Worm (Caenorhabditis elegans): Measurements from ENCODE around the gene cdc-73.

cdc-73 gene

ce11 chrIV:3994318-3994717, 48.1 kb upstream of the cdc-73 start, which contains the start of gene F47C12.13:
Gene F47C12.13 (minus strand): TSS chrIV:3994418.
- TF ChIP-seq nhr-11 (tag; optimal IDR thresholded peaks at IDR 0.05) (no peak), ztf-11 (tag; optimal IDR thresholded peaks at IDR 0.05) (no peak), ceh-82 (tag; optimal IDR thresholded peaks at IDR 0.05) (no peak), crh-2 (tag; optimal IDR thresholded peaks at IDR 0.05) (no peak), sem-4 (tag; optimal IDR thresholded peaks at IDR 0.05) (no peak), R02D3.7 (tag; optimal IDR thresholded peaks at IDR 0.05) (no peak), skn-1 (tag; optimal IDR thresholded peaks at IDR 0.05) (no peak), ztf-4 (tag; optimal IDR thresholded peaks at IDR 0.05) (no peak), fos-1 (tag; optimal IDR thresholded peaks at IDR 0.05) (no peak), nhr-10 (tag; optimal IDR thresholded peaks at IDR 0.05) (no peak), C34F6.9 (tag; optimal IDR thresholded peaks at IDR 0.05) (no peak), lin-11 (tag; optimal IDR thresholded peaks at IDR 0.05) (no peak), ztf-1 (GFP tag; conservative IDR thresholded peaks at IDR 0.05) (no peak), snpc-4 (tag; optimal IDR thresholded peaks at IDR 0.05) (no peak), mdl-1 (tag; optimal IDR thresholded peaks at IDR 0.05) (no peak), unc-39 (tag; optimal IDR thresholded peaks at IDR 0.05) (no peak), ZK546.5 (tag; optimal IDR thresholded peaks at IDR 0.05) (no peak), nhr-77 (tag; optimal IDR thresholded peaks at IDR 0.05) (no peak), aly-2 (tag; optimal IDR thresholded peaks at IDR 0.05) (no peak)

ce11 chrIV:3995384-3995783, 47.0 kb upstream of the cdc-73 start, which contains the start of gene F47C12.7:
Gene F47C12.7 (minus strand): TSS chrIV:3995484.
- no peak for TF ChIP-seq ama-1 (optimal IDR thresholded peaks at IDR 0.05)
- TF ChIP-seq gmeb-1 (tag; optimal IDR thresholded peaks at IDR 0.05): no peak
- TF ChIP-seq lin-13 (GFP tag; optimal IDR thresholded peaks at IDR 0.05): no peak
- TF ChIP-seq unc-39 (tag; optimal IDR thresholded peaks at IDR 0.05): no peak
- no peak for TF ChIP-seq elt-1 (tag; optimal IDR thresholded peaks at IDR 0.05)
- TF ChIP-seq mdl-1 (tag; optimal IDR thresholded peaks at IDR 0.05): no peak
- no peak for TF ChIP-seq lsy-2 (tag; optimal IDR thresholded peaks at IDR 0.05)
- TF ChIP-seq ceh-82 (tag; optimal IDR thresholded peaks at IDR 0.05): no peak
- TF ChIP-seq snpc-4 (tag; optimal IDR thresholded peaks at IDR 0.05): no peak
- no peak for TF ChIP-seq nhr-6 (tag; optimal IDR thresholded peaks at IDR 0.05)
- TF ChIP-seq lin-39 (tag; optimal IDR thresholded peaks at IDR 0.05): no peak
- TF ChIP-seq nhr-21 (tag; optimal IDR thresholded peaks at IDR 0.05): no peak
- no peak for TF ChIP-seq ceh-16 (tag; optimal IDR thresholded peaks at IDR 0.05)
- TF ChIP-seq Y55F3AM.14 (GFP tag; optimal IDR thresholded peaks at IDR 0.05): no peak
- TF ChIP-seq mbf-1 (tag; optimal IDR thresholded peaks at IDR 0.05): no peak
- no peak for TF ChIP-seq egl-27 (tag; optimal IDR thresholded peaks at IDR 0.05)
- TF ChIP-seq nhr-12 (tag; optimal IDR thresholded peaks at IDR 0.05): no peak

ce11 chrIV:3998517-3998916, 43.9 kb upstream of the cdc-73 start, which contains the start of gene F47C12.8:
Gene F47C12.8 (minus strand): TSS chrIV:3998617.
- no peak for TF ChIP-seq peb-1 (tag; optimal IDR thresholded peaks at IDR 0.05)
- no peak for TF ChIP-seq ztf-4 (tag; optimal IDR thresholded peaks at IDR 0.05)
- TF ChIP-seq lin-11 (tag; optimal IDR thresholded peaks at IDR 0.05): no peak

DNA sequence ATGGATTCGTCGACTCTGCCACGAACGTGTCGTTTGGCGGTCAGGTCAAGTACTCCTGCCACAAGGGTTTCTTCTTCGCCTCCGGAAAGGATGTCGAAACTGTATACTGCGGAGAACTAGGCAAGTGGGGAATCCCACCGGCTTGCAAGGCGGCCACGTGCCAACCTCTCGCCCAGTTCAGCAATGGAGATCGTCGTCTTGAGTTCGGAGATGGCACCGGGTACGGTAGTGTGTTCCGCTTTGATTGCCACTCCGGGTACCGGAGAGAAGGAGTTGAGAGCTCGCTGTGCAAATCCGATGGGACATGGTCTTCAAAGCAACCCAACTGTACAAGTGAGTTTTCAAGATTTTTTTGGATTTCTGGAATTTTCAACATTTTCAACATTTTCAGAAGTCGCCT, 42.7 kb upstream of the cdc-73 start:
- no peak for TF ChIP-seq dmd-4 (tag; optimal IDR thresholded peaks at IDR 0.05)
- TF ChIP-seq alr-1 (tag; optimal IDR thresholded peaks at IDR 0.05): no peak
- no peak for TF ChIP-seq ztf-4 (tag; optimal IDR thresholded peaks at IDR 0.05)

- no peak for TF ChIP-seq nhr-12 (tag; optimal IDR thresholded peaks at IDR 0.05)
- TF ChIP-seq sem-4 (tag; optimal IDR thresholded peaks at IDR 0.05): no peak
- no peak for TF ChIP-seq lsy-2 (tag; optimal IDR thresholded peaks at IDR 0.05)
- TF ChIP-seq F13H6.1 (tag; optimal IDR thresholded peaks at IDR 0.05): no peak
- TF ChIP-seq nhr-6 (tag; optimal IDR thresholded peaks at IDR 0.05): no peak
- no peak for TF ChIP-seq C34F6.9 (tag; optimal IDR thresholded peaks at IDR 0.05)
- TF ChIP-seq ztf-1 (GFP tag; conservative IDR thresholded peaks at IDR 0.05): no peak
- no peak for TF ChIP-seq unc-39 (tag; optimal IDR thresholded peaks at IDR 0.05)
- no peak for TF ChIP-seq zag-1 (tag; optimal IDR thresholded peaks at IDR 0.05)
- TF ChIP-seq nhr-23 (tag; optimal IDR thresholded peaks at IDR 0.05): no peak
- no peak for TF ChIP-seq ZK546.5 (tag; optimal IDR thresholded peaks at IDR 0.05)
- no peak for TF ChIP-seq gmeb-1 (tag; optimal IDR thresholded peaks at IDR 0.05)
- TF ChIP-seq nhr-129 (tag; optimal IDR thresholded peaks at IDR 0.05): no peak
Measured at ce11 chrIV:4004221-4004620, 38.2 kb upstream of the cdc-73 start.

All from whole organism, L2 larva.